Fruit fly (Drosophila melanogaster) whole organism, embryonic: ENCODE data around the gene Creld.
A peak's percentile ranks its signal among the peaks of the same experiment; 100 is the strongest.

Experiments
- CG10147 ChIP-seq: fragments of 200-800 bp; sonication (Bioruptor generic); optimal IDR thresholded peaks from 2 replicates; lab custom pipeline; 2019; ENCODE audit warnings: missing biosample characterization, mild to moderate bottlenecking, missing genetic modification characterization, moderate library complexity
- CG1024 ChIP-seq: fragments of 200-800 bp; sonication (Bioruptor generic); IDR thresholded peaks from 2 replicates; pipeline ENCODE4 v1.3.6; 2022; ENCODE audit warnings: missing biosample characterization, missing genetic modification characterization
- CG10267 ChIP-seq: fragments of 200-800 bp; sonication (Bioruptor generic); optimal IDR thresholded peaks from 2 replicates; lab custom pipeline; 2018; ENCODE audit warnings: missing biosample characterization, mild to moderate bottlenecking, missing genetic modification characterization, moderate library complexity
- CG11560 ChIP-seq: fragments of 200-800 bp; sonication (Bioruptor generic); IDR thresholded peaks from 3 replicates; pipeline ENCODE4 v1.3.6; 2022; ENCODE audit warnings: missing biosample characterization, missing genetic modification characterization
- CG11695 ChIP-seq: fragments of 200-800 bp; sonication (Bioruptor generic); IDR thresholded peaks from 3 replicates; pipeline ENCODE4 v1.3.6; 2022; ENCODE audit warnings: missing biosample characterization, missing genetic modification characterization
- CG13287 ChIP-seq: fragments of 200-800 bp; sonication (Bioruptor generic); IDR thresholded peaks from 2 replicates; pipeline ENCODE4 v1.3.6; 2022; ENCODE audit warnings: missing biosample characterization, missing genetic modification characterization; ENCODE audit not compliant: partially characterized antibody
- CG13424 ChIP-seq: fragments of 200-800 bp; sonication (Bioruptor generic); optimal IDR thresholded peaks from 2 replicates; lab custom pipeline; 2019; ENCODE audit warnings: missing biosample characterization, mild to moderate bottlenecking, missing genetic modification characterization, moderate library complexity
- CG15011 ChIP-seq: fragments of 200-800 bp; sonication (Bioruptor generic); optimal IDR thresholded peaks from 3 replicates; lab custom pipeline; 2018; ENCODE audit warnings: missing biosample characterization, mild to moderate bottlenecking, missing genetic modification characterization
- CG1529 ChIP-seq: fragments of 200-800 bp; sonication (Bioruptor generic); optimal IDR thresholded peaks from 3 replicates; lab custom pipeline; 2018; ENCODE audit warnings: missing biosample characterization, missing genetic modification characterization
- CG15514 ChIP-seq: fragments of 200-800 bp; sonication (Bioruptor generic); optimal IDR thresholded peaks from 3 replicates; lab custom pipeline; 2017; ENCODE audit warnings: missing biosample characterization, missing genetic modification characterization, mild to moderate bottlenecking, moderate library complexity, missing genetic modification reagents
- CG1603 ChIP-seq: fragments of 200-800 bp; sonication (Bioruptor generic); optimal IDR thresholded peaks from 2 replicates; lab custom pipeline; 2019; ENCODE audit warnings: missing biosample characterization, mild to moderate bottlenecking, missing genetic modification characterization, moderate library complexity
- CG2712 ChIP-seq: fragments of 200-800 bp; optimal IDR thresholded peaks from 3 replicates; lab custom pipeline; 2019; ENCODE audit warnings: missing biosample characterization, mild to moderate bottlenecking, missing genetic modification characterization, moderate library complexity
- CG31441 ChIP-seq: fragments of 200-800 bp; sonication (Bioruptor generic); IDR thresholded peaks from 2 replicates; pipeline ENCODE4 v1.3.6; 2022; ENCODE audit warnings: missing biosample characterization, missing genetic modification characterization
- CG3847 ChIP-seq: fragments of 200-800 bp; sonication (Bioruptor generic); IDR thresholded peaks from 2 replicates; pipeline ENCODE4 v1.3.6; 2022; ENCODE audit warnings: missing biosample characterization, missing genetic modification characterization
- CG42726 ChIP-seq: fragments of 200-800 bp; sonication (Bioruptor generic); IDR thresholded peaks from 2 replicates; pipeline ENCODE4 v1.3.6; 2022; ENCODE audit warnings: missing biosample characterization, missing genetic modification characterization; ENCODE audit not compliant: partially characterized antibody
- CG6765 ChIP-seq: fragments of 200-800 bp; sonication (Bioruptor generic); optimal IDR thresholded peaks from 3 replicates; lab custom pipeline; 2017; ENCODE audit warnings: missing biosample characterization, mild to moderate bottlenecking, missing genetic modification characterization
- CG8924 ChIP-seq: fragments of 200-800 bp; optimal IDR thresholded peaks from 3 replicates; lab custom pipeline; 2019; ENCODE audit warnings: missing biosample characterization, mild to moderate bottlenecking, missing genetic modification characterization, moderate library complexity
- CG9727 ChIP-seq: fragments of 200-800 bp; sonication (Bioruptor generic); optimal IDR thresholded peaks from 3 replicates; lab custom pipeline; 2017; ENCODE audit warnings: missing biosample characterization, mild to moderate bottlenecking, missing genetic modification characterization
- CoRest ChIP-seq: fragments of 200-800 bp; sonication (Bioruptor generic); optimal IDR thresholded peaks from 3 replicates; lab custom pipeline; 2018; ENCODE audit warnings: missing biosample characterization, mild to moderate bottlenecking, missing genetic modification characterization, moderate library complexity
- CrebB ChIP-seq: fragments of 200-800 bp; sonication (Bioruptor generic); optimal IDR thresholded peaks from 3 replicates; lab custom pipeline; 2018; ENCODE audit warnings: missing biosample characterization, mild to moderate bottlenecking, missing genetic modification characterization
- D19B ChIP-seq: fragments of 200-800 bp; sonication (Bioruptor generic); optimal IDR thresholded peaks from 2 replicates; lab custom pipeline; 2017; ENCODE audit warnings: missing biosample characterization, mild to moderate bottlenecking, missing genetic modification characterization
- Dbx ChIP-seq: fragments of 200-800 bp; sonication (Bioruptor generic); IDR thresholded peaks from 3 replicates; pipeline ENCODE4 v1.3.6; 2022; ENCODE audit warnings: missing biosample characterization, missing genetic modification characterization
- Drgx ChIP-seq: fragments of 200-800 bp; sonication (Bioruptor generic); IDR thresholded peaks from 2 replicates; pipeline ENCODE4 v1.3.6; 2022; ENCODE audit warnings: missing biosample characterization, missing genetic modification characterization
- Gsc ChIP-seq: fragments of 200-800 bp; sonication (Bioruptor generic); IDR thresholded peaks from 2 replicates; pipeline ENCODE4 v1.3.6; 2022; ENCODE audit warnings: missing biosample characterization, missing genetic modification characterization
- Hand ChIP-seq: fragments of 200-800 bp; sonication (Bioruptor generic); optimal IDR thresholded peaks from 2 replicates; lab custom pipeline; 2017; ENCODE audit warnings: mild to moderate bottlenecking, missing biosample characterization, missing genetic modification reagents, missing genetic modification characterization
- Lpt ChIP-seq: fragments of >200 bp; optimal IDR thresholded peaks from 2 replicates; lab custom pipeline; 2018; ENCODE audit warnings: missing biosample characterization, missing genetic modification characterization
- NfI ChIP-seq: fragments of 200-800 bp; sonication (Bioruptor generic); optimal IDR thresholded peaks from 3 replicates; lab custom pipeline; 2018; ENCODE audit warnings: missing biosample characterization, mild to moderate bottlenecking, missing genetic modification characterization, moderate library complexity
- Six4 ChIP-seq: fragments of 200-800 bp; sonication (Bioruptor generic); optimal IDR thresholded peaks from 2 replicates; lab custom pipeline; 2016; ENCODE audit warnings: missing biosample characterization, missing genetic modification characterization
- Vsx1 ChIP-seq: fragments of 200-800 bp; sonication (Bioruptor generic); optimal IDR thresholded peaks from 2 replicates; lab custom pipeline; 2017; ENCODE audit warnings: missing biosample characterization, mild to moderate bottlenecking, missing genetic modification characterization, missing genetic modification reagents
- amos ChIP-seq: fragments of 200-800 bp; sonication (Bioruptor generic); IDR thresholded peaks from 2 replicates; pipeline ENCODE4 v1.3.6; 2022; ENCODE audit warnings: missing biosample characterization, missing genetic modification characterization; ENCODE audit not compliant: partially characterized antibody
- caup ChIP-seq: fragments of 200-800 bp; sonication (Bioruptor generic); optimal IDR thresholded peaks from 3 replicates; lab custom pipeline; 2017; ENCODE audit warnings: missing biosample characterization, mild to moderate bottlenecking, missing genetic modification characterization, moderate library complexity; ENCODE audit not compliant: severe bottlenecking
- ci ChIP-seq: fragments of 200-800 bp; sonication (Bioruptor generic); IDR thresholded peaks from 3 replicates; pipeline ENCODE4 v1.3.6; 2022; ENCODE audit warnings: missing biosample characterization, missing genetic modification characterization
- disco-r ChIP-seq: fragments of 200-800 bp; sonication (Bioruptor generic); optimal IDR thresholded peaks from 2 replicates; lab custom pipeline; 2016; ENCODE audit warnings: missing biosample characterization, missing genetic modification characterization
- ems ChIP-seq: fragments of 200-800 bp; sonication (Bioruptor generic); optimal IDR thresholded peaks from 3 replicates; lab custom pipeline; 2016; ENCODE audit warnings: missing biosample characterization, missing genetic modification characterization
- gsb-n ChIP-seq: fragments of 200-800 bp; sonication (Bioruptor generic); optimal IDR thresholded peaks from 3 replicates; lab custom pipeline; 2018; ENCODE audit warnings: missing biosample characterization, mild to moderate bottlenecking, missing genetic modification characterization
- hb ChIP-seq: fragments of 200-800 bp; sonication (Bioruptor generic); IDR thresholded peaks from 3 replicates; pipeline ENCODE4 v1.3.6; 2022; ENCODE audit warnings: missing biosample characterization, missing genetic modification characterization; ENCODE audit not compliant: partially characterized antibody
- maf-S ChIP-seq: fragments of 200-800 bp; sonication (Bioruptor generic); optimal IDR thresholded peaks from 2 replicates; lab custom pipeline; 2016; ENCODE audit warnings: missing biosample characterization, missing genetic modification characterization
- nom ChIP-seq: fragments of 200-800 bp; sonication (Bioruptor generic); optimal IDR thresholded peaks from 2 replicates; lab custom pipeline; 2017; ENCODE audit warnings: missing biosample characterization, missing genetic modification characterization, mild to moderate bottlenecking, moderate library complexity, missing genetic modification reagents
- pzg ChIP-seq: fragments of 200-800 bp; sonication (Bioruptor generic); optimal IDR thresholded peaks from 3 replicates; lab custom pipeline; 2018; ENCODE audit warnings: missing biosample characterization, mild to moderate bottlenecking, missing genetic modification characterization, moderate library complexity
- sens ChIP-seq: fragments of 200-800 bp; sonication (Bioruptor generic); peaks from one replicate; lab custom pipeline; 2016; ENCODE audit warnings: missing biosample characterization, missing genetic modification characterization
- sens-2 ChIP-seq: fragments of 200-800 bp; sonication (Bioruptor generic); IDR thresholded peaks from 2 replicates; pipeline ENCODE4 v1.3.6; 2022; ENCODE audit warnings: missing biosample characterization, missing genetic modification characterization
- slbo ChIP-seq: fragments of 200-800 bp; sonication (Bioruptor generic); IDR thresholded peaks from 2 replicates; pipeline ENCODE4 v1.3.6; 2022; ENCODE audit warnings: missing biosample characterization, missing genetic modification characterization
- stc ChIP-seq: fragments of 200-800 bp; sonication (Bioruptor generic); IDR thresholded peaks from 2 replicates; pipeline ENCODE4 v1.3.6; 2022; ENCODE audit warnings: missing biosample characterization, missing genetic modification characterization
- stwl ChIP-seq: fragments of 200-800 bp; sonication (Bioruptor generic); optimal IDR thresholded peaks from 3 replicates; lab custom pipeline; 2018; ENCODE audit warnings: missing biosample characterization, mild to moderate bottlenecking, missing genetic modification characterization, moderate library complexity
- tgo ChIP-seq: fragments of 200-800 bp; sonication (Bioruptor generic); IDR thresholded peaks from 3 replicates; pipeline ENCODE4 v1.3.6; 2022; ENCODE audit warnings: missing biosample characterization, missing genetic modification characterization
- twi ChIP-seq: fragments of 200-800 bp; optimal IDR thresholded peaks from 2 replicates; lab custom pipeline; 2019; ENCODE audit warnings: missing biosample characterization, mild to moderate bottlenecking, missing genetic modification characterization, moderate library complexity
- unc-4 ChIP-seq: fragments of 200-800 bp; sonication (Bioruptor generic); IDR thresholded peaks from 2 replicates; pipeline ENCODE4 v1.3.6; 2022; ENCODE audit warnings: missing biosample characterization, missing genetic modification characterization; ENCODE audit not compliant: partially characterized antibody
- usp ChIP-seq: fragments of >200 bp; optimal IDR thresholded peaks from 2 replicates; lab custom pipeline; 2017; ENCODE audit warnings: missing biosample characterization, missing genetic modification characterization

The Creld gene

DNA sequence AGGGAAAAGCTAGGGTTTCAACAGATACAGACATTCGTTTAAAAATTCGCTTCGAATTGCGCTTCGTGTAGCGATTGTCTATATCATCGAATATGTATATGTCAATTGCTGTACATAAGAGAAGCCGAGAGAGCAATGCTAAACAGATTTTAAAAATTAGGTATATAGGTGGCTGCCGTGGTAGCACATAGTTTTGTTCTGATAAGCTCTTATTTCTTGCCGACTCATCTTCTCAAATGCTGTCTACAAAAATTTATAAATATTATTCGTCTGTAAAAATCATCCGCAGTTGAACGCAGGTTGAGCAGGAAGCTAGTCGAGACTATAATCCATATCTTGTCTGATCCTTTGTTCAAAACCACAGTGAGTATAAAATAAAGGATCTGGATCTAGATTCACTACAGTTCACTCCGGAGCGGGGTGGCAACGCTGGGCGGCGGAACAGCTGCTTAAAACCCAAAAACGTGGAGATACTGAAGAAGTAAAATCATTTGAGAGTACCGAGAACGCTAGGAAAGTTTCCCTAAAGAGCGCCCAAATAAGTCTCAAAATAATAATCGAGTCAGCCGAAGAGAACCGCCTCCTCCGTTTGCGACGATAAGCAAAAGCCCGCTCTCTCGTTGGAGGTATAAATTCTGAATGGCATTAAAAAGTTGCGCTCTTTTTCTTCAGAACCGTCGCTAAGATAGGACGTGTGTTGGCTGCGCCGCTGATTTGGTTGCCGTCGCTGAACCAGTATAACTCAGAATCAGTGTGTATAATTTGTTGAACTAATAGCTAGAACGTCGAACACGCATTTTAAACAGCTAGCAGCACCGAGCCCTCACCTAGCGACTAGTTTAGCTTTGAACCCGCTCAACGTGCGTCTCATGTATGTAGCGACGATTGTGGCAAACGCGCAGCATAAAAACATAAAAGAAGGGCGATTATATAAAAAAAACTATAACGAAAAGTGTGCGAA, 5.6 kb downstream of the Creld start (continued):
- TF ChIP-seq usp (no peak), CG42726 (GFP tag; lab: Robert Waterston, UW) (peak; percentile 49; the same call in 1 of the 2 replicates), CG13424 (tag; lab: Kevin White, UChicago) (peak; percentile 0), unc-4 (peak; percentile 52), CG6765 (GFP tag; lab: Kevin White, UChicago) (peak; percentile 71), CG15514 (peak; percentile 99), sens-2 (no peak), CG11695 (GFP tag; lab: Robert Waterston, UW) (peak; percentile 87), caup (GFP tag; lab: Kevin White, UChicago) (peak; percentile 25), twi (no peak), CG10267 (tag; lab: Kevin White, UChicago) (no peak), CG1603 (tag; lab: Kevin White, UChicago) (peak; percentile 34), maf-S (no peak), amos (GFP tag; lab: Robert Waterston, UW) (peak; percentile 17; the same call in 1 of the 2 replicates), sens (GFP tag; lab: Kevin White, UChicago) (peak; percentile 4), CrebB (peak; percentile 25), Vsx1 (GFP tag; lab: Kevin White, UChicago) (peak; percentile 31), hb (GFP tag; lab: Robert Waterston, UW) (no peak), stwl (peak; percentile 46), gsb-n (no peak), NfI (GFP tag; lab: Kevin White, UChicago) (peak; percentile 2), nom (GFP tag; lab: Kevin White, UChicago) (peak; percentile 63), Hand (GFP tag; lab: Kevin White, UChicago) (peak; percentile 60), Lpt (no peak), disco-r (GFP tag; lab: Kevin White, UChicago) (no peak), ems (no peak), CG9727 (peak; percentile 38), CG1529 (GFP tag; lab: Kevin White, UChicago) (peak; percentile 69), CG11560 (no peak), Six4 (GFP tag; lab: Kevin White, UChicago) (no peak), CG1024 (no peak), CG15011 (no peak), D19B (GFP tag; lab: Kevin White, UChicago) (no peak), CG13287 (GFP tag; lab: Robert Waterston, UW) (peak; percentile 52), Drgx (peak; percentile 5; the same call in 1 of the 2 replicates), tgo (no peak), Gsc (GFP tag; lab: Robert Waterston, UW) (no peak), Dbx (GFP tag; lab: Robert Waterston, UW) (peak; percentile 65; the same call in 2 of the 3 replicates), ci (GFP tag; lab: Robert Waterston, UW) (0 out of 3 replicates have a peak, but pooled peaks have one; percentile 39), pzg (GFP tag; lab: Kevin White, UChicago) (peak; percentile 63), CoRest (tag; lab: Kevin White, UChicago) (no peak), slbo (GFP tag; lab: Robert Waterston, UW) (0 out of 2 replicates have a peak, but pooled peaks have one; percentile 5), CG8924 (peak; percentile 43), CG3847 (GFP tag; lab: Robert Waterston, UW) (no peak), CG2712 (tag; lab: Kevin White, UChicago) (peak; percentile 25), CG31441 (GFP tag; lab: Robert Waterston, UW) (no peak; the same call in 1 of the 2 replicates), CG10147 (no peak), stc (GFP tag; lab: Robert Waterston, UW) (no peak)
